Fruit fly (Drosophila melanogaster) whole organism, embryonic: Measurements from ENCODE around the gene unc-4.

Source experiments
- Adf1 ChIP-seq: fragments of 200-800 bp; sonication (Bioruptor generic); IDR thresholded peaks from 2 replicates; pipeline ENCODE4 v1.3.6; 2022; ENCODE audit warnings: missing biosample characterization, missing genetic modification characterization
- B-H2 ChIP-seq: fragments of 200-800 bp; sonication (Bioruptor generic); optimal IDR thresholded peaks from 2 replicates; lab custom pipeline; 2018; ENCODE audit warnings: missing biosample characterization, mild to moderate bottlenecking, missing genetic modification characterization
- CG1024 ChIP-seq: fragments of 200-800 bp; sonication (Bioruptor generic); IDR thresholded peaks from 2 replicates; pipeline ENCODE4 v1.3.6; 2022; ENCODE audit warnings: missing biosample characterization, missing genetic modification characterization
- CG10267 ChIP-seq: fragments of 200-800 bp; sonication (Bioruptor generic); optimal IDR thresholded peaks from 2 replicates; lab custom pipeline; 2018; ENCODE audit warnings: missing biosample characterization, mild to moderate bottlenecking, missing genetic modification characterization, moderate library complexity
- CG10543 ChIP-seq: fragments of 200-800 bp; sonication (Bioruptor generic); optimal IDR thresholded peaks from 3 replicates; lab custom pipeline; 2017; ENCODE audit warnings: missing biosample characterization, mild to moderate bottlenecking, missing genetic modification characterization, moderate library complexity
- CG11093 ChIP-seq: fragments of 200-800 bp; sonication (Bioruptor generic); IDR thresholded peaks from 3 replicates; pipeline ENCODE4 v1.3.6; 2022; ENCODE audit warnings: missing biosample characterization, missing genetic modification characterization
- CG11398 ChIP-seq: fragments of 200-800 bp; sonication (Bioruptor generic); optimal IDR thresholded peaks from 2 replicates; lab custom pipeline; 2016; ENCODE audit warnings: missing biosample characterization, missing genetic modification characterization
- CG12391 ChIP-seq: fragments of 200-800 bp; sonication (Bioruptor generic); optimal IDR thresholded peaks from 3 replicates; lab custom pipeline; 2018; ENCODE audit warnings: missing biosample characterization, mild to moderate bottlenecking, missing genetic modification characterization, moderate library complexity
- CG12769 ChIP-seq: fragments of 200-800 bp; sonication (Bioruptor generic); optimal IDR thresholded peaks from 2 replicates; lab custom pipeline; 2019; ENCODE audit warnings: missing biosample characterization, mild to moderate bottlenecking, missing genetic modification characterization, moderate library complexity
- CG14050 ChIP-seq: fragments of 200-800 bp; sonication (Bioruptor generic); IDR thresholded peaks from 3 replicates; pipeline ENCODE4 v1.3.6; 2022; ENCODE audit warnings: missing biosample characterization, missing genetic modification characterization
- CG15479 ChIP-seq: fragments of 200-800 bp; sonication (Bioruptor generic); optimal IDR thresholded peaks from 3 replicates; lab custom pipeline; 2019; ENCODE audit warnings: missing biosample characterization, mild to moderate bottlenecking, missing genetic modification characterization, moderate library complexity
- CG30403 ChIP-seq: fragments of 200-800 bp; sonication (Bioruptor generic); optimal IDR thresholded peaks from 3 replicates; lab custom pipeline; 2016; ENCODE audit warnings: missing biosample characterization, missing genetic modification characterization
- CG32772 ChIP-seq: fragments of 200-800 bp; sonication (Bioruptor generic); IDR thresholded peaks from 2 replicates; pipeline ENCODE4 v1.3.6; 2022; ENCODE audit warnings: missing biosample characterization, missing genetic modification characterization
- CG3995 ChIP-seq: fragments of 200-800 bp; sonication (Bioruptor generic); optimal IDR thresholded peaks from 3 replicates; lab custom pipeline; 2016; ENCODE audit warnings: missing biosample characterization, missing genetic modification characterization
- CG7556 ChIP-seq: fragments of 200-800 bp; sonication (Bioruptor generic); optimal IDR thresholded peaks from 2 replicates; lab custom pipeline; 2017; ENCODE audit warnings: missing biosample characterization, mild to moderate bottlenecking, missing genetic modification characterization
- CG8478 ChIP-seq: fragments of >200 bp; optimal IDR thresholded peaks from 2 replicates; lab custom pipeline; 2018
- CoRest ChIP-seq: fragments of 200-800 bp; sonication (Bioruptor generic); optimal IDR thresholded peaks from 3 replicates; lab custom pipeline; 2018; ENCODE audit warnings: missing biosample characterization, mild to moderate bottlenecking, missing genetic modification characterization, moderate library complexity
- Deaf1 ChIP-seq: fragments of 200-800 bp; optimal IDR thresholded peaks from 3 replicates; lab custom pipeline; 2019; ENCODE audit warnings: missing biosample characterization, mild to moderate bottlenecking, missing genetic modification characterization, moderate library complexity
- Ets65A ChIP-seq: fragments of 200-800 bp; sonication (Bioruptor generic); peaks from one replicate; lab custom pipeline; 2016; ENCODE audit warnings: missing biosample characterization, missing genetic modification characterization
- HLH3B ChIP-seq: fragments of 200-800 bp; sonication (Bioruptor generic); IDR thresholded peaks from 2 replicates; pipeline ENCODE4 v1.3.6; 2022; ENCODE audit warnings: missing biosample characterization, missing genetic modification characterization
- Jarid2 ChIP-seq: fragments of 200-800 bp; sonication (Bioruptor generic); optimal IDR thresholded peaks from 3 replicates; lab custom pipeline; 2017; ENCODE audit warnings: mild to moderate bottlenecking, missing biosample characterization, missing genetic modification reagents, missing genetic modification characterization
- Nf-YA ChIP-seq: fragments of 200-800 bp; sonication (Bioruptor generic); IDR thresholded peaks from 2 replicates; pipeline ENCODE4 v1.3.6; 2022; ENCODE audit warnings: missing biosample characterization, missing genetic modification characterization
- Nf-YB ChIP-seq: fragments of 200-800 bp; sonication (Bioruptor generic); optimal IDR thresholded peaks from 3 replicates; lab custom pipeline; 2019; ENCODE audit warnings: missing biosample characterization, mild to moderate bottlenecking, missing genetic modification characterization, moderate library complexity
- Nf-YC ChIP-seq: fragments of 200-800 bp; optimal IDR thresholded peaks from 3 replicates; lab custom pipeline; 2019; ENCODE audit warnings: missing biosample characterization, mild to moderate bottlenecking, missing genetic modification characterization, moderate library complexity
- Optix ChIP-seq: fragments of 200-800 bp; sonication (Bioruptor generic); IDR thresholded peaks from 3 replicates; pipeline ENCODE4 v1.3.6; 2022; ENCODE audit warnings: missing biosample characterization, missing genetic modification characterization
- Scr ChIP-seq: fragments of 200-800 bp; sonication (Bioruptor generic); IDR thresholded peaks from 2 replicates; pipeline ENCODE4 v1.3.6; 2022; ENCODE audit warnings: missing biosample characterization, missing genetic modification characterization; ENCODE audit not compliant: partially characterized antibody
- Sin3A ChIP-seq: fragments of >200 bp; optimal IDR thresholded peaks from 2 replicates; lab custom pipeline; 2018
- Trl ChIP-seq, 3 experiments: fragments of >200 bp in 2 of 3; fragments of 200-800 bp in 1 of 3; sonication (Bioruptor generic) in 1 of 3; optimal IDR thresholded peaks; 2 replicates in 1 of 3; 3 replicates in 2 of 3; lab custom pipeline; 2016 to 2017; ENCODE audit warnings: missing biosample characterization in 1 of 3, missing genetic modification characterization in 1 of 3
- Vsx1 ChIP-seq: fragments of 200-800 bp; sonication (Bioruptor generic); optimal IDR thresholded peaks from 2 replicates; lab custom pipeline; 2017; ENCODE audit warnings: missing biosample characterization, mild to moderate bottlenecking, missing genetic modification characterization, missing genetic modification reagents
- Xrp1 ChIP-seq: fragments of 200-800 bp; sonication (Bioruptor generic); IDR thresholded peaks from 2 replicates; pipeline ENCODE4 v1.3.6; 2022; ENCODE audit warnings: missing biosample characterization, missing genetic modification characterization
- abd-A ChIP-seq: fragments of 200-800 bp; sonication (Bioruptor generic); optimal IDR thresholded peaks from 3 replicates; lab custom pipeline; 2019; ENCODE audit warnings: missing biosample characterization, mild to moderate bottlenecking, missing genetic modification characterization, moderate library complexity
- cad ChIP-seq: fragments of >200 bp; optimal IDR thresholded peaks from 2 replicates; lab custom pipeline; 2017; ENCODE audit warnings: missing biosample characterization, missing genetic modification characterization
- cg ChIP-seq: fragments of 200-800 bp; sonication (Bioruptor generic); optimal IDR thresholded peaks from 3 replicates; lab custom pipeline; 2019; ENCODE audit warnings: missing biosample characterization, mild to moderate bottlenecking, missing genetic modification characterization, moderate library complexity
- crc ChIP-seq: fragments of 200-800 bp; sonication (Bioruptor generic); optimal IDR thresholded peaks from 2 replicates; lab custom pipeline; 2016; ENCODE audit warnings: missing biosample characterization, missing genetic modification characterization
- dati ChIP-seq: fragments of 200-800 bp; sonication (Bioruptor generic); IDR thresholded peaks from 2 replicates; pipeline ENCODE4 v1.3.6; 2022; ENCODE audit warnings: missing biosample characterization, missing genetic modification characterization
- disco-r ChIP-seq: fragments of 200-800 bp; sonication (Bioruptor generic); optimal IDR thresholded peaks from 2 replicates; lab custom pipeline; 2016; ENCODE audit warnings: missing biosample characterization, missing genetic modification characterization
- ewg ChIP-seq: fragments of 200-800 bp; sonication (Bioruptor generic); optimal IDR thresholded peaks from 3 replicates; lab custom pipeline; 2017; ENCODE audit warnings: mild to moderate bottlenecking, missing biosample characterization, missing genetic modification reagents, missing genetic modification characterization
- grn ChIP-seq: fragments of 200-800 bp; sonication (Bioruptor generic); optimal IDR thresholded peaks from 3 replicates; lab custom pipeline; 2017; ENCODE audit warnings: missing biosample characterization, missing genetic modification characterization
- kah ChIP-seq: fragments of 200-800 bp; sonication (Bioruptor generic); optimal IDR thresholded peaks from 2 replicates; lab custom pipeline; 2018; ENCODE audit warnings: missing biosample characterization, mild to moderate bottlenecking, missing genetic modification characterization
- luna ChIP-seq: fragments of 200-800 bp; sonication (Bioruptor generic); optimal IDR thresholded peaks from 2 replicates; lab custom pipeline; 2016; ENCODE audit warnings: missing biosample characterization, missing genetic modification characterization
- oc ChIP-seq: fragments of 200-800 bp; sonication (Bioruptor generic); optimal IDR thresholded peaks from 2 replicates; lab custom pipeline; 2018; ENCODE audit warnings: missing biosample characterization, mild to moderate bottlenecking, missing genetic modification characterization, moderate library complexity
- onecut ChIP-seq: fragments of 200-800 bp; sonication (Bioruptor generic); IDR thresholded peaks from 2 replicates; pipeline ENCODE4 v1.3.6; 2022; ENCODE audit warnings: missing biosample characterization, missing genetic modification characterization
- pnt ChIP-seq: fragments of 200-800 bp; sonication (Bioruptor generic); optimal IDR thresholded peaks from 3 replicates; lab custom pipeline; 2016; ENCODE audit warnings: missing biosample characterization, missing genetic modification characterization
- sd ChIP-seq: fragments of 200-800 bp; sonication (Bioruptor generic); optimal IDR thresholded peaks from 3 replicates; lab custom pipeline; 2018; ENCODE audit warnings: missing biosample characterization, mild to moderate bottlenecking, missing genetic modification characterization, moderate library complexity
- slou ChIP-seq: fragments of 200-800 bp; sonication (Bioruptor generic); optimal IDR thresholded peaks from 3 replicates; lab custom pipeline; 2016; ENCODE audit warnings: missing biosample characterization, missing genetic modification characterization
- sqz ChIP-seq: fragments of 200-800 bp; sonication (Bioruptor generic); optimal IDR thresholded peaks from 3 replicates; lab custom pipeline; 2018; ENCODE audit warnings: missing biosample characterization, mild to moderate bottlenecking, missing genetic modification characterization
- tll ChIP-seq, 2 experiments: fragments of 200-800 bp in 1 of 2; fragments of >200 bp in 1 of 2; sonication (Bioruptor generic) in 1 of 2; optimal IDR thresholded peaks; 2 replicates each; lab custom pipeline; 2017 to 2019; ENCODE audit warnings: missing biosample characterization in 2 of 2, missing genetic modification characterization in 2 of 2, mild to moderate bottlenecking in 1 of 2, moderate library complexity in 1 of 2
- tx ChIP-seq: fragments of 200-800 bp; sonication (Bioruptor generic); optimal IDR thresholded peaks from 2 replicates; lab custom pipeline; 2016; ENCODE audit warnings: missing biosample characterization, missing genetic modification characterization
- vvl ChIP-seq: fragments of 200-800 bp; sonication (Bioruptor generic); IDR thresholded peaks from 2 replicates; pipeline ENCODE4 v1.3.6; 2022; ENCODE audit warnings: missing biosample characterization, missing genetic modification characterization
- yki ChIP-seq: fragments of >200 bp; optimal IDR thresholded peaks from 3 replicates; lab custom pipeline; 2018
- zen ChIP-seq: fragments of 200-800 bp; sonication (Bioruptor generic); optimal IDR thresholded peaks from 3 replicates; lab custom pipeline; 2018; ENCODE audit warnings: missing biosample characterization, mild to moderate bottlenecking, missing genetic modification characterization, moderate library complexity

Gene unc-4

dm6 chrX:17782058-17782457, 13.7 kb downstream of the unc-4 start (continued):
- no peak for TF ChIP-seq CG10543 (GFP tag; lab: Kevin White, UChicago)
- no peak for TF ChIP-seq Vsx1 (GFP tag; lab: Kevin White, UChicago)
- TF ChIP-seq cg = no peak
- no peak for TF ChIP-seq CG11398 (GFP tag; lab: Kevin White, UChicago)
- no peak for TF ChIP-seq CG12769 (tag; lab: Kevin White, UChicago)
- no peak for TF ChIP-seq crc (GFP tag; lab: Kevin White, UChicago)
- TF ChIP-seq dati = no peak
- no peak for TF ChIP-seq Optix (GFP tag; lab: Robert Waterston, UW)
- TF ChIP-seq CG10267 (tag; lab: Kevin White, UChicago) = peak; percentile 48
- TF ChIP-seq CG1024 = no peak
- TF ChIP-seq disco-r = no peak
- TF ChIP-seq CG12391 = peak; percentile 64
- TF ChIP-seq grn (GFP tag; lab: Kevin White, UChicago) = no peak
- no peak for TF ChIP-seq Sin3A
- TF ChIP-seq Xrp1 (GFP tag; lab: Robert Waterston, UW) = peak; percentile 56; the same call in 1 of the 2 replicates
- TF ChIP-seq CG3995 = no peak
- no peak for TF ChIP-seq CG11093 (GFP tag; lab: Robert Waterston, UW)
- no peak for TF ChIP-seq pnt (GFP tag; lab: Kevin White, UChicago)
- no peak for TF ChIP-seq kah (GFP tag; lab: Kevin White, UChicago)
- no peak for TF ChIP-seq luna (GFP tag; lab: Kevin White, UChicago)

dm6 chrX:17789413-17790054, 21.2 kb downstream of the unc-4 start:
- peak in 1 of 2 experiments; percentile 52 for TF ChIP-seq tll (GFP tag; optimal IDR thresholded peaks at IDR 0.05; lab: Kevin White, UChicago)
- TF ChIP-seq CG32772 (GFP tag; lab: Robert Waterston, UW) = peak; percentile 22; the same call in 1 of the 2 replicates
- TF ChIP-seq vvl (GFP tag; lab: Robert Waterston, UW) = 0 out of 2 replicates have a peak, but pooled peaks have one; percentile 30
- TF ChIP-seq Adf1 (GFP tag; lab: Robert Waterston, UW) = peak; percentile 84
- TF ChIP-seq CG30403 (GFP tag; lab: Kevin White, UChicago) = no peak
- TF ChIP-seq Deaf1 (tag; lab: Kevin White, UChicago) = peak; percentile 17
- TF ChIP-seq CG15479 = peak; percentile 62
- no peak for TF ChIP-seq B-H2 (GFP tag; lab: Kevin White, UChicago)
- TF ChIP-seq sqz (GFP tag; lab: Kevin White, UChicago) = peak; percentile 88
- TF ChIP-seq Jarid2 (GFP tag; lab: Kevin White, UChicago) = peak; percentile 55
- TF ChIP-seq ewg (GFP tag; lab: Kevin White, UChicago) = peak; percentile 87
- TF ChIP-seq zen (tag; lab: Kevin White, UChicago) = peak; percentile 32
- TF ChIP-seq Scr (GFP tag; lab: Robert Waterston, UW) = 0 out of 2 replicates have a peak, but pooled peaks have one; percentile 19
- TF ChIP-seq sd = peak; percentile 23
- TF ChIP-seq Nf-YB (GFP tag; lab: Kevin White, UChicago) = peak; percentile 97
- no peak for TF ChIP-seq CG7556
- TF ChIP-seq CoRest (tag; lab: Kevin White, UChicago) = peak; percentile 58
- peak; percentile 98 for TF ChIP-seq Nf-YC
- peak; percentile 10 for TF ChIP-seq Ets65A (GFP tag; lab: Kevin White, UChicago)
- TF ChIP-seq Trl (optimal IDR thresholded peaks at IDR 0.05; lab: Kevin White, UChicago) = peak; percentile 62 to 67
- TF ChIP-seq Trl (GFP tag; optimal IDR thresholded peaks at IDR 0.05; lab: Kevin White, UChicago) = no peak
- TF ChIP-seq slou (GFP tag; lab: Kevin White, UChicago) = no peak
- TF ChIP-seq CG14050 = no peak
- peak; percentile 35 for TF ChIP-seq oc
- TF ChIP-seq abd-A (tag; lab: Kevin White, UChicago) = peak; percentile 82
- TF ChIP-seq tx (GFP tag; lab: Kevin White, UChicago) = no peak
- peak; percentile 50 for TF ChIP-seq yki
- peak; percentile 63 for TF ChIP-seq cad (GFP tag; lab: Kevin White, UChicago)
- TF ChIP-seq onecut (GFP tag; lab: Robert Waterston, UW) = peak; percentile 16
- no peak for TF ChIP-seq HLH3B
- TF ChIP-seq cg = peak; percentile 87
- TF ChIP-seq CG8478 (lab: Kevin White, UChicago) = peak; percentile 94
- TF ChIP-seq Nf-YA (GFP tag; lab: Robert Waterston, UW) = peak; percentile 78; the same call in 1 of the 2 replicates
